Worm (Caenorhabditis elegans): Measurements from ENCODE around the gene Y32G9A.2.

Gene Y32G9A.2

DNA sequence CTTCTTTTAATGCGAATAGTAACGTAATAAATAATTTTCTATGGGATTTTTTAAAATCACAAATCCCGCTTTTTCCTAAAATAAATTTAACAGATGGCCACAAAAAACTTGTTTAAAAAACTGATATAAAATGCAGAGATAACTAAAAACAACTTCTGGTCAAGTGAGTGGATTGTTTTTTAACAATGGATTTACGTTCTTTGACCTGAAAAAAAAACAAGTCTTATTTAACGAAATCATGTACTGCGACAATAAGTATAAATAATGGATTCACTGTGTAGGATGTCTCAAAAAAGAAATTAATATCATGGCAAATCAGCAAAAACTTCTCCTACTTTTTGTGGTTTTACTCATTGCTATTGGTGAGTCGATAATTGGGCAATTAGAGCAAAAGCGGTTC, 38.8 kb downstream of the Y32G9A.2 start, which contains the start of gene fipr-25:
Gene fipr-25, plus strand, starts transcription at position 301 of the 400 bp plus-strand sequence.
- TF ChIP-seq him-1 (tag; optimal IDR thresholded peaks at IDR 0.05), result no peak
- TF ChIP-seq W03F9.2 (tag; optimal IDR thresholded peaks at IDR 0.05), result no peak
- no peak for TF ChIP-seq dao-5 (tag; optimal IDR thresholded peaks at IDR 0.05)

- TF ChIP-seq him-1 (tag; optimal IDR thresholded peaks at IDR 0.05), result no peak
Observed at ce11 chrV:1961453-1961852, 43.1 kb downstream of the Y32G9A.2 start, which contains the start of gene Y40B10B.1. TSS of gene Y40B10B.1 (minus strand) at chrV:1961553.

- TF ChIP-seq W03F9.2 (tag; optimal IDR thresholded peaks at IDR 0.05), result no peak
- TF ChIP-seq dao-5 (tag; optimal IDR thresholded peaks at IDR 0.05), result no peak
Observed at ce11 chrV:1964806-1965205, 46.5 kb downstream of the Y32G9A.2 start, which contains the start of gene srj-15. TSS of gene srj-15 (minus strand) at chrV:1964906.

DNA sequence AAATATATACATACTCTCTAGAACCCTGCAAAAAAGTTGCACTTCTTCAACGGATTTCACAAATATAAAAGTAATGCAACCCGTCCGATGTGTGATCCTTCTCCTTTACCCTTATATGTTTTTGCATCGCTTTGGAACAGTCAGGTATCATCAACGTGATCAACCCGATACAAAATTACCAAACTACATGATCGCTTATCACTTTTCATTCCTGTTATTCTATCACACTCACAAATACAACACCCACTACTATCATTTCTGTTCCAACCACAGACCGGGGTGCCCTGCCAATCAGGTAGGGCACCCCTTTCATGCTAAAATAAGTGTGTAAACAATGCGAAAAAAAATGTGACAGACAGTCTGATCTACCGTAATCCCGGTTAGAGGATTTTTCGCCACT, 48.7 kb downstream of the Y32G9A.2 start:
- no peak for TF ChIP-seq W03F9.2 (tag; optimal IDR thresholded peaks at IDR 0.05)

ce11 chrV:1968809-1969208, 50.5 kb downstream of the Y32G9A.2 start:
- TF ChIP-seq him-1 (tag; optimal IDR thresholded peaks at IDR 0.05) (no peak), W03F9.2 (tag; optimal IDR thresholded peaks at IDR 0.05) (no peak), dao-5 (tag; optimal IDR thresholded peaks at IDR 0.05) (no peak)

DNA sequence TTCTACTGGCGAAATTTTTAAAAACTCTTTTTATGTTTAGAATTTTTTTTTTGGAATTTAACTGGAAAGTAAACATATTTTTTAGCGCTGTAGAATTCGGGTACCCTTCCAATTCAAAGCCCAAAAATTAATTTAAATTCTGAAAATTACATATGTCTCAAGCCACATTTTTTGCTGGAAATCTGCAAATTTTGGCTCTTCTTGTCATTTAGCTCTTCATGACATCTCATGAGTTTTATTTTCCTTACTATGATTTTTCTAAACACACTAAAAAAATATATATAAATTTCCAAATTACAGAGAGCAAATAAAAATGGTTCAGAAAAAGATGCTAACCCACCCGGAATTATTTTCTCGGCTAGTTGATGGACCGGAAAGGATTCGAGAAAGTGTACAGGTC, 50.9 kb downstream of the Y32G9A.2 start, which contains the start of gene acs-3:
Gene acs-3, plus strand, starts transcription at position 301 of the 400 bp plus-strand sequence.
- TF ChIP-seq W03F9.2 (tag; optimal IDR thresholded peaks at IDR 0.05), result no peak
- no peak for TF ChIP-seq him-1 (tag; optimal IDR thresholded peaks at IDR 0.05)
- TF ChIP-seq dao-5 (tag; optimal IDR thresholded peaks at IDR 0.05), result no peak

DNA sequence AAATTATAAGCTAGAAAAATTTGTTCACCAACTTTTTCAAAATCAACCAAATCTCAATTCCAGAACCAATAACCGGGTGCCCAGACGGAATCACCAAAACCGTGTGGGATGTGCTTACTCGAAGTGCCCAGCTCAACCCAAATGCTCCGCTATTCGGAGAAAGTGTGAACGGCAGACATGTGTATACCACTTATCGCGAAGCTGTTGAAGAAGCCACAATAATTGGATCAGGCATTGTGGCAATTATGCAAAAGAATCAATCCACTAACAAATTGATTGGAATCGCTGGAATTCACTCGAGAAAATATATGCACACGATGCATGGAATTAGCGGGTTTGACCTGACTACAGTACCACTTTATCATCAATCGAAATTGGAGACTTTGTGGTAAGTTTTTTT, 51.4 kb downstream of the Y32G9A.2 start:
- TF ChIP-seq dao-5 (tag; optimal IDR thresholded peaks at IDR 0.05) (no peak), him-1 (tag; optimal IDR thresholded peaks at IDR 0.05) (no peak)
